Worm (Caenorhabditis elegans) whole organism, midembryonic: Measurements from ENCODE around the gene srxa-11.

Experiments
- med-1 ChIP-seq: sonication (generic microtip); optimal IDR thresholded peaks from 2 replicates; lab custom pipeline; 2017; ENCODE audit warnings: missing genetic modification characterization, mild to moderate bottlenecking, missing compliant biosample characterization, antibody characterized with exemption, missing genetic modification reagents; ENCODE audit not compliant: insufficient read depth
- ztf-29 ChIP-seq: fragments of 200-800 bp; sonication (Bioruptor generic); IDR thresholded peaks from 2 replicates; pipeline ENCODE4 v1.3.6; 2022; ENCODE audit warnings: missing genetic modification reagents, missing genetic modification characterization, missing compliant biosample characterization

DNA sequence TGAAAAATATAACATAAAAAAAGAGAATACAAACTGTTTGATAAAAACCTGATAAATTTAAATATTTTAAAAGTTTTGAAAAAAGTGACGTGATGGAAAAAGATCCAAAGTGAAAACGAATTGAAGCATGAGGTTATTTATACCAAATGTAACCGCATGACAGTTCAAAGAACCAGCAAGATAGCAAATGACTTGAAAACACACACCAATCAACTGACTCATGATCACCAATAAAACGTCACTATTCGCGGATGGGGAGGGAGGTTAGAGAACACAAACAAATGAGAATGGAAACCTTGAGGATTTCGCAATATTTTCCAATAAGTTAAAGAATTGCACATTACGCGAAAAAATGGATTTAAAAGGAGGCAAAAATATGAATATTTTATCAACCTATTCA lies 14.6 kb upstream of the srxa-11 start, which contains the start of gene C06B3.7:
- no peak for TF ChIP-seq med-1 (GFP tag; lab: Kevin White, UChicago)
- TF ChIP-seq ztf-29 (GFP tag; lab: Robert Waterston, UW): no peak
